Worm (Caenorhabditis elegans) whole organism, late embryonic: Measurements from ENCODE around the gene dpy-13.
A peak's percentile ranks its signal among the peaks of the same experiment; 100 is the strongest.

ENCODE experiments used
- C08G9.2 ChIP-seq: sonication (generic microtip); optimal IDR thresholded peaks from 2 replicates; lab custom pipeline; 2016; ENCODE audit warnings: mild to moderate bottlenecking, missing genetic modification characterization, moderate library complexity, missing compliant biosample characterization
- T23F11.4 ChIP-seq: fragments of 200-800 bp; sonication (Bioruptor generic); optimal IDR thresholded peaks from 2 replicates; lab custom pipeline; 2018; ENCODE audit warnings: mild to moderate bottlenecking, missing genetic modification characterization, missing compliant biosample characterization
- Y22D7AL.16 ChIP-seq: sonication (generic microtip); optimal IDR thresholded peaks from 2 replicates; lab custom pipeline; 2016; ENCODE audit warnings: missing genetic modification characterization, missing compliant biosample characterization
- ahr-1 ChIP-seq: sonication (generic microtip); optimal IDR thresholded peaks from 2 replicates; lab custom pipeline; 2016; ENCODE audit warnings: missing genetic modification characterization, missing compliant biosample characterization
- ceh-14 ChIP-seq: sonication (generic microtip); optimal IDR thresholded peaks from 2 replicates; lab custom pipeline; 2016; ENCODE audit warnings: missing genotype, missing genetic modification characterization, missing compliant biosample characterization
- ceh-30 ChIP-seq: fragments of 150-350 bp; optimal IDR thresholded peaks from 2 replicates; lab custom pipeline; 2014; ENCODE audit warnings: missing biosample characterization, missing genetic modification characterization
- ceh-31 ChIP-seq: sonication (generic microtip); optimal IDR thresholded peaks from 2 replicates; lab custom pipeline; 2016; ENCODE audit warnings: missing genetic modification characterization, missing compliant biosample characterization
- ceh-34 ChIP-seq: sonication (generic microtip); optimal IDR thresholded peaks from 2 replicates; lab custom pipeline; 2016; ENCODE audit warnings: mild to moderate bottlenecking, missing genetic modification characterization, missing compliant biosample characterization
- ceh-45 ChIP-seq: fragments of 200-800 bp; sonication (Bioruptor generic); IDR thresholded peaks from 2 replicates; pipeline ENCODE4 v1.3.6; 2022; ENCODE audit warnings: missing genetic modification reagents, missing genetic modification characterization, missing compliant biosample characterization
- ceh-6 ChIP-seq: fragments of 200-800 bp; sonication (Bioruptor generic); optimal IDR thresholded peaks from 2 replicates; lab custom pipeline; 2018; ENCODE audit warnings: mild to moderate bottlenecking, missing genetic modification characterization, missing compliant biosample characterization
- ceh-9 ChIP-seq: sonication (generic microtip); optimal IDR thresholded peaks from 2 replicates; lab custom pipeline; 2016; ENCODE audit warnings: mild to moderate bottlenecking, missing genetic modification characterization, inconsistent platforms, missing compliant biosample characterization
- dmd-4 ChIP-seq: sonication (generic microtip); optimal IDR thresholded peaks from 2 replicates; lab custom pipeline; 2016; ENCODE audit warnings: borderline replicate concordance, missing genetic modification characterization, missing compliant biosample characterization
- dve-1 ChIP-seq: sonication (generic microtip); optimal IDR thresholded peaks from 2 replicates; lab custom pipeline; 2017; ENCODE audit warnings: antibody characterized with exemption, mild to moderate bottlenecking, missing genetic modification characterization, missing compliant biosample characterization
- elt-2 ChIP-seq: sonication (generic microtip); optimal IDR thresholded peaks from 2 replicates; lab custom pipeline; 2016; ENCODE audit warnings: missing genetic modification reagents, missing genetic modification characterization, missing compliant biosample characterization
- fax-1 ChIP-seq: sonication (generic microtip); optimal IDR thresholded peaks from 2 replicates; lab custom pipeline; 2016; ENCODE audit warnings: missing genotype, missing genetic modification characterization, missing compliant biosample characterization
- fkh-10 ChIP-seq: fragments of 150-350 bp; optimal IDR thresholded peaks from 2 replicates; lab custom pipeline; 2014; ENCODE audit warnings: missing biosample characterization, missing genetic modification reagents, missing genetic modification characterization
- gmeb-2 ChIP-seq: sonication (generic microtip); optimal IDR thresholded peaks from 2 replicates; lab custom pipeline; 2016; ENCODE audit warnings: missing genetic modification characterization, inconsistent platforms, missing compliant biosample characterization
- hlh-30 ChIP-seq: sonication (generic microtip); optimal IDR thresholded peaks from 2 replicates; lab custom pipeline; 2017; ENCODE audit warnings: antibody characterized with exemption, missing genetic modification characterization, missing compliant biosample characterization; ENCODE audit not compliant: insufficient read depth
- hlh-6 ChIP-seq: sonication (generic microtip); optimal IDR thresholded peaks from 2 replicates; lab custom pipeline; 2016; ENCODE audit warnings: missing genotype, missing genetic modification characterization, missing compliant biosample characterization
- hlh-8 ChIP-seq: sonication (generic microtip); optimal IDR thresholded peaks from 2 replicates; lab custom pipeline; 2016; ENCODE audit warnings: missing genotype, missing genetic modification characterization, missing compliant biosample characterization
- lim-6 ChIP-seq: sonication (generic microtip); optimal IDR thresholded peaks from 2 replicates; lab custom pipeline; 2016; ENCODE audit warnings: missing genetic modification characterization, missing compliant biosample characterization
- madf-2 ChIP-seq: sonication (generic microtip); optimal IDR thresholded peaks from 2 replicates; lab custom pipeline; 2017; ENCODE audit warnings: missing genetic modification characterization, missing compliant biosample characterization
- mec-3 ChIP-seq: sonication (generic microtip); optimal IDR thresholded peaks from 2 replicates; lab custom pipeline; 2016; ENCODE audit warnings: borderline replicate concordance, missing genetic modification characterization, missing compliant biosample characterization
- nfya-1 ChIP-seq: sonication (generic microtip); optimal IDR thresholded peaks from 2 replicates; lab custom pipeline; 2017; ENCODE audit warnings: missing genetic modification characterization, mild to moderate bottlenecking, missing compliant biosample characterization, antibody characterized with exemption, moderate library complexity
- pha-2 ChIP-seq: sonication (generic microtip); optimal IDR thresholded peaks from 2 replicates; lab custom pipeline; 2017; ENCODE audit warnings: mild to moderate bottlenecking, missing genetic modification characterization, missing compliant biosample characterization
- pha-4 ChIP-seq: fragments of 150-350 bp; optimal IDR thresholded peaks from 2 replicates; lab custom pipeline; 2018; ENCODE audit warnings: missing biosample characterization, missing genetic modification reagents, missing genetic modification characterization
- pqm-1 ChIP-seq: sonication (generic microtip); optimal IDR thresholded peaks from 2 replicates; lab custom pipeline; 2016; ENCODE audit warnings: missing genetic modification characterization, missing compliant biosample characterization
- rnt-1 ChIP-seq: sonication (generic microtip); optimal IDR thresholded peaks from 2 replicates; lab custom pipeline; 2016; ENCODE audit warnings: missing genetic modification characterization, missing compliant biosample characterization
- sox-2 ChIP-seq: fragments of 200-800 bp; sonication (Bioruptor generic); IDR thresholded peaks from 2 replicates; pipeline ENCODE4 v1.3.6; 2022; ENCODE audit warnings: missing genetic modification reagents, missing genetic modification characterization, missing compliant biosample characterization
- syd-9 ChIP-seq: sonication (generic microtip); optimal IDR thresholded peaks from 2 replicates; lab custom pipeline; 2016; ENCODE audit warnings: mild to moderate bottlenecking, missing genetic modification characterization, moderate library complexity, missing compliant biosample characterization
- tbx-7 ChIP-seq: sonication (generic microtip); optimal IDR thresholded peaks from 2 replicates; lab custom pipeline; 2016; ENCODE audit warnings: missing genotype, missing genetic modification characterization, missing compliant biosample characterization
- ttx-3 ChIP-seq: sonication (generic microtip); optimal IDR thresholded peaks from 2 replicates; lab custom pipeline; 2016; ENCODE audit warnings: missing genetic modification reagents, missing genetic modification characterization, missing compliant biosample characterization
- unc-42 ChIP-seq: sonication (generic microtip); optimal IDR thresholded peaks from 2 replicates; lab custom pipeline; 2016; ENCODE audit warnings: missing genotype, missing genetic modification characterization, missing compliant biosample characterization
- unc-86 ChIP-seq: sonication (generic microtip); optimal IDR thresholded peaks from 2 replicates; lab custom pipeline; 2016; ENCODE audit warnings: missing genetic modification characterization, missing compliant biosample characterization

Gene dpy-13

ce11 chrIV:4218276-4218675 is 17.1 kb upstream of the dpy-13 start:
- TF ChIP-seq nfya-1 (tag; lab: Kevin White, UChicago) = no peak
- no peak for TF ChIP-seq pha-2 (tag; lab: Kevin White, UChicago)
- no peak for TF ChIP-seq ceh-14 (tag; lab: Kevin White, UChicago)
- no peak for TF ChIP-seq pha-4 (tag; lab: Kevin White, UChicago)

ce11 chrIV:4219983-4220382 is 15.4 kb upstream of the dpy-13 start, which contains the start of gene F30B5.11:
Gene F30B5.11 (minus strand): TSS chrIV:4220083.
- no peak for TF ChIP-seq ceh-9
- no peak for TF ChIP-seq hlh-6 (tag; lab: Kevin White, UChicago)
- no peak for TF ChIP-seq mec-3 (tag; lab: Kevin White, UChicago)
- TF ChIP-seq ahr-1 = no peak
- TF ChIP-seq, all 69 proteins: peak for 0

- TF ChIP-seq tbx-7 (tag; lab: Kevin White, UChicago) (no peak), dmd-4 (no peak), Y22D7AL.16 (tag; lab: Kevin White, UChicago) (no peak), C08G9.2 (no peak), hlh-30 (no peak), lim-6 (tag; lab: Kevin White, UChicago) (no peak), hlh-8 (tag; lab: Kevin White, UChicago) (no peak)
Measured at ce11 chrIV:4225851-4226250, 9.6 kb upstream of the dpy-13 start, which contains the start of gene srbc-71. Gene srbc-71 (minus strand): TSS chrIV:4225951.

ce11 chrIV:4227917-4228316 is 7.5 kb upstream of the dpy-13 start, which contains the start of gene srbc-70:
Gene srbc-70 (minus strand): TSS chrIV:4228017.
- TF ChIP-seq lim-6 (tag; lab: Kevin White, UChicago) (no peak), fkh-10 (GFP tag; lab: Kevin White, UChicago) (no peak), madf-2 (tag; lab: Kevin White, UChicago) (no peak), unc-42 (tag; lab: Kevin White, UChicago) (no peak), unc-86 (tag; lab: Kevin White, UChicago) (no peak), dmd-4 (no peak), syd-9 (tag; lab: Kevin White, UChicago) (no peak), Y22D7AL.16 (tag; lab: Kevin White, UChicago) (no peak), T23F11.4 (GFP tag; lab: Kevin White, UChicago) (no peak), rnt-1 (no peak), ceh-45 (GFP tag; lab: Robert Waterston, UW) (no peak), ceh-6 (GFP tag; lab: Kevin White, UChicago) (no peak), pqm-1 (no peak), ceh-34 (tag; lab: Kevin White, UChicago) (no peak)
- TF ChIP-seq, all 69 proteins: peak for 0

- TF ChIP-seq unc-86 (tag; lab: Kevin White, UChicago) (no peak), elt-2 (no peak), fax-1 (no peak), ceh-30 (tag; lab: Kevin White, UChicago) (no peak), ceh-31 (tag; lab: Kevin White, UChicago) (no peak), gmeb-2 (tag; lab: Kevin White, UChicago) (no peak), dve-1 (tag; lab: Kevin White, UChicago) (no peak), mec-3 (tag; lab: Kevin White, UChicago) (peak; percentile 25), sox-2 (GFP tag; lab: Robert Waterston, UW) (no peak), tbx-7 (tag; lab: Kevin White, UChicago) (no peak), ceh-14 (tag; lab: Kevin White, UChicago) (no peak), ttx-3 (tag; lab: Kevin White, UChicago) (no peak), lim-6 (tag; lab: Kevin White, UChicago) (no peak), C08G9.2 (peak; percentile 1)
Measured at ce11 chrIV:4236025-4236407, 602 bp downstream of the dpy-13 start.
